Worm (Caenorhabditis elegans) whole organism, mixed stage, embryonic: ENCODE results near the gene ugt-40.

Experiments used
- M03D4.4 ChIP-seq: sonication (generic microtip); optimal IDR thresholded peaks from 2 replicates; lab custom pipeline; 2017; ENCODE audit warnings: mild to moderate bottlenecking, missing genetic modification characterization, missing compliant biosample characterization
- bed-3 ChIP-seq: fragments of 200-800 bp; sonication (Bioruptor generic); optimal IDR thresholded peaks from 3 replicates; lab custom pipeline; 2018; ENCODE audit warnings: mild to moderate bottlenecking, missing genetic modification characterization, moderate library complexity, missing compliant biosample characterization
- blmp-1 ChIP-seq: fragments of 150-350 bp; optimal IDR thresholded peaks from 2 replicates; lab custom pipeline; 2014; ENCODE audit warnings: missing biosample characterization, missing genetic modification characterization
- ceh-39 ChIP-seq: fragments of 150-350 bp; optimal IDR thresholded peaks from 2 replicates; lab custom pipeline; 2014; ENCODE audit warnings: missing biosample characterization, missing genetic modification characterization
- ceh-43 ChIP-seq: fragments of 200-800 bp; sonication (Bioruptor generic); optimal IDR thresholded peaks from 2 replicates; lab custom pipeline; 2018; ENCODE audit warnings: mild to moderate bottlenecking, missing genetic modification characterization, moderate library complexity, missing compliant biosample characterization
- ceh-83 ChIP-seq: fragments of 200-800 bp; sonication (Bioruptor generic); optimal IDR thresholded peaks from 2 replicates; lab custom pipeline; 2018; ENCODE audit warnings: mild to moderate bottlenecking, missing genetic modification characterization, missing compliant biosample characterization
- ces-1 ChIP-seq: fragments of 150-350 bp; optimal IDR thresholded peaks from 2 replicates; lab custom pipeline; 2014; ENCODE audit warnings: missing biosample characterization, missing genetic modification reagents, missing genetic modification characterization
- cnd-1 ChIP-seq: fragments of 200-800 bp; sonication (Bioruptor generic); optimal IDR thresholded peaks from 2 replicates; lab custom pipeline; 2018; ENCODE audit warnings: mild to moderate bottlenecking, missing genetic modification characterization, missing compliant biosample characterization
- drap-1 ChIP-seq: fragments of 200-800 bp; sonication (Bioruptor generic); optimal IDR thresholded peaks from 3 replicates; lab custom pipeline; 2018; ENCODE audit warnings: mild to moderate bottlenecking, missing genetic modification characterization, missing compliant biosample characterization
- elt-3 ChIP-seq: fragments of 150-350 bp; optimal IDR thresholded peaks from 2 replicates; lab custom pipeline; 2014; ENCODE audit warnings: missing biosample characterization, missing genetic modification characterization
- flh-1 ChIP-seq: fragments of 200-800 bp; sonication (Bioruptor generic); optimal IDR thresholded peaks from 2 replicates; lab custom pipeline; 2018; ENCODE audit warnings: mild to moderate bottlenecking, missing genetic modification characterization, moderate library complexity, missing compliant biosample characterization
- ham-2 ChIP-seq: fragments of 200-800 bp; sonication (Bioruptor generic); optimal IDR thresholded peaks from 2 replicates; lab custom pipeline; 2018; ENCODE audit warnings: mild to moderate bottlenecking, missing genetic modification characterization, missing compliant biosample characterization
- hlh-1 ChIP-seq: fragments of 150-350 bp; optimal IDR thresholded peaks from 2 replicates; lab custom pipeline; 2014; ENCODE audit warnings: missing biosample characterization, missing genetic modification reagents, missing genetic modification characterization
- lin-13 ChIP-seq: fragments of 150-350 bp; optimal IDR thresholded peaks from 2 replicates; lab custom pipeline; 2014; ENCODE audit warnings: missing biosample characterization, missing genetic modification characterization
- lin-32 ChIP-seq: fragments of 200-800 bp; sonication (Bioruptor generic); optimal IDR thresholded peaks from 2 replicates; lab custom pipeline; 2018; ENCODE audit warnings: mild to moderate bottlenecking, missing genetic modification characterization, missing compliant biosample characterization
- mab-5 ChIP-seq: fragments of 150-350 bp; optimal IDR thresholded peaks from 2 replicates; lab custom pipeline; 2014; ENCODE audit warnings: missing biosample characterization, missing genetic modification characterization
- mls-2 ChIP-seq: sonication (generic microtip); optimal IDR thresholded peaks from 2 replicates; lab custom pipeline; 2016; ENCODE audit warnings: mild to moderate bottlenecking, missing genetic modification characterization, moderate library complexity, missing compliant biosample characterization
- nhr-2 ChIP-seq: fragments of 150-350 bp; optimal IDR thresholded peaks from 2 replicates; lab custom pipeline; 2014; ENCODE audit warnings: missing biosample characterization, missing genetic modification characterization
- nhr-28 ChIP-seq: fragments of 150-350 bp; optimal IDR thresholded peaks from 2 replicates; lab custom pipeline; 2014; ENCODE audit warnings: missing biosample characterization, missing genetic modification characterization
- nhr-76 ChIP-seq: sonication (generic microtip); optimal IDR thresholded peaks from 2 replicates; lab custom pipeline; 2017; ENCODE audit warnings: missing biosample characterization, missing genetic modification characterization
- pha-4 ChIP-seq: fragments of 150-350 bp; optimal IDR thresholded peaks from 2 replicates; lab custom pipeline; 2018; ENCODE audit warnings: missing biosample characterization, missing genetic modification reagents, missing genetic modification characterization
- snpc-4 ChIP-seq: fragments of 150-350 bp; optimal IDR thresholded peaks from 2 replicates; lab custom pipeline; 2014; ENCODE audit warnings: missing biosample characterization, missing genetic modification characterization
- sptf-1 ChIP-seq: sonication (generic microtip); optimal IDR thresholded peaks from 2 replicates; lab custom pipeline; 2017; ENCODE audit warnings: mild to moderate bottlenecking, missing genetic modification characterization, moderate library complexity, missing compliant biosample characterization
- tbx-8 ChIP-seq: fragments of 200-800 bp; sonication (Bioruptor generic); optimal IDR thresholded peaks from 2 replicates; lab custom pipeline; 2018; ENCODE audit warnings: mild to moderate bottlenecking, missing genetic modification characterization, moderate library complexity, missing compliant biosample characterization
- unc-120 ChIP-seq: sonication (generic microtip); optimal IDR thresholded peaks from 2 replicates; lab custom pipeline; 2017; ENCODE audit warnings: missing genetic modification characterization, missing compliant biosample characterization; ENCODE audit not compliant: poor library complexity, severe bottlenecking
- unc-39 ChIP-seq: fragments of 150-350 bp; optimal IDR thresholded peaks from 2 replicates; lab custom pipeline; 2014; ENCODE audit warnings: missing biosample characterization, missing genetic modification characterization
- unc-62 ChIP-seq: fragments of 150-350 bp; optimal IDR thresholded peaks from 2 replicates; lab custom pipeline; 2014; ENCODE audit warnings: missing biosample characterization, missing genetic modification reagents, missing genetic modification characterization
- ztf-11 ChIP-seq: fragments of 150-350 bp; optimal IDR thresholded peaks from 2 replicates; lab custom pipeline; 2014; ENCODE audit warnings: missing biosample characterization, missing genetic modification characterization

The ugt-40 gene

ce11 chrV:7103247-7103646 lies 38.5 kb downstream of the ugt-40 start, which contains the start of gene odr-2:
Gene odr-2, plus strand, starts transcription at chrV:7103547.
- TF ChIP-seq ceh-43 (GFP tag; lab: Kevin White, UChicago) (no peak), nhr-76 (tag; lab: Kevin White, UChicago) (no peak), ceh-83 (no peak), unc-120 (no peak), bed-3 (GFP tag; lab: Kevin White, UChicago) (no peak), cnd-1 (tag; lab: Kevin White, UChicago) (no peak), ceh-39 (no peak), lin-32 (GFP tag; lab: Kevin White, UChicago) (no peak), mls-2 (tag; lab: Kevin White, UChicago) (no peak), hlh-1 (no peak), flh-1 (GFP tag; lab: Kevin White, UChicago) (no peak), ces-1 (GFP tag; lab: Kevin White, UChicago) (no peak), snpc-4 (tag; lab: Kevin White, UChicago) (no peak), unc-62 (GFP tag; lab: Kevin White, UChicago) (no peak), lin-13 (no peak), ztf-11 (tag; lab: Kevin White, UChicago) (no peak), M03D4.4 (tag; lab: Kevin White, UChicago) (no peak)

- TF ChIP-seq M03D4.4 (tag; lab: Kevin White, UChicago): no peak
Measured at ce11 chrV:7096811-7097210, 45.0 kb downstream of the ugt-40 start.

ce11 chrV:7096129-7096730 lies 45.5 kb downstream of the ugt-40 start:
- TF ChIP-seq mab-5 (tag; lab: Kevin White, UChicago): no peak
- no peak for TF ChIP-seq bed-3 (GFP tag; lab: Kevin White, UChicago)
- TF ChIP-seq lin-32 (GFP tag; lab: Kevin White, UChicago): no peak
- no peak for TF ChIP-seq sptf-1 (tag; lab: Kevin White, UChicago)
- TF ChIP-seq nhr-76 (tag; lab: Kevin White, UChicago): no peak
- TF ChIP-seq drap-1 (GFP tag; lab: Kevin White, UChicago): no peak
- no peak for TF ChIP-seq nhr-2 (tag; lab: Kevin White, UChicago)
- TF ChIP-seq ham-2: no peak
- no peak for TF ChIP-seq ztf-11 (tag; lab: Kevin White, UChicago)
- no peak for TF ChIP-seq tbx-8 (GFP tag; lab: Kevin White, UChicago)
- no peak for TF ChIP-seq ces-1 (GFP tag; lab: Kevin White, UChicago)
- no peak for TF ChIP-seq lin-13
- no peak for TF ChIP-seq pha-4

- TF ChIP-seq unc-39 (tag; lab: Kevin White, UChicago) (no peak), unc-120 (no peak), drap-1 (GFP tag; lab: Kevin White, UChicago) (no peak), ztf-11 (tag; lab: Kevin White, UChicago) (no peak), hlh-1 (no peak), lin-32 (GFP tag; lab: Kevin White, UChicago) (no peak), sptf-1 (tag; lab: Kevin White, UChicago) (no peak), blmp-1 (tag; lab: Kevin White, UChicago) (no peak), bed-3 (GFP tag; lab: Kevin White, UChicago) (no peak)
Measured at ce11 chrV:7095254-7095990, 46.3 kb downstream of the ugt-40 start.

ce11 chrV:7093720-7094401 lies 47.9 kb downstream of the ugt-40 start, which contains the start of gene nhr-135:
Gene nhr-135, minus strand, starts transcription at chrV:7093770.
- no peak for TF ChIP-seq flh-1 (GFP tag; lab: Kevin White, UChicago)
- TF ChIP-seq nhr-28 (tag; lab: Kevin White, UChicago): no peak
- TF ChIP-seq snpc-4 (tag; lab: Kevin White, UChicago): no peak
- no peak for TF ChIP-seq pha-4
- no peak for TF ChIP-seq unc-120
- TF ChIP-seq elt-3 (tag; lab: Kevin White, UChicago): no peak
- no peak for TF ChIP-seq unc-39 (tag; lab: Kevin White, UChicago)
- no peak for TF ChIP-seq ceh-39
- TF ChIP-seq ztf-11 (tag; lab: Kevin White, UChicago): no peak
- no peak for TF ChIP-seq hlh-1
- no peak for TF ChIP-seq lin-13
- TF ChIP-seq, all 35 proteins: peak for 0
